Fruit fly (Drosophila melanogaster) whole organism, embryonic: Measurements from ENCODE around the gene CG1233.
A peak's percentile ranks its signal among the peaks of the same experiment; 100 is the strongest.

Experiments
- BEAF-32 ChIP-seq: fragments of 200-800 bp; sonication (Bioruptor generic); optimal IDR thresholded peaks from 3 replicates; lab custom pipeline; 2017; ENCODE audit warnings: missing biosample characterization, missing genetic modification characterization, mild to moderate bottlenecking, moderate library complexity, missing genetic modification reagents
- Bdp1 ChIP-seq: fragments of 200-800 bp; sonication (Bioruptor generic); optimal IDR thresholded peaks from 3 replicates; lab custom pipeline; 2016; ENCODE audit warnings: missing biosample characterization, missing genetic modification characterization
- CG10431 ChIP-seq: fragments of 200-800 bp; sonication (Bioruptor generic); optimal IDR thresholded peaks from 3 replicates; lab custom pipeline; 2018; ENCODE audit warnings: missing biosample characterization, mild to moderate bottlenecking, missing genetic modification characterization
- CG10543 ChIP-seq: fragments of 200-800 bp; sonication (Bioruptor generic); optimal IDR thresholded peaks from 3 replicates; lab custom pipeline; 2017; ENCODE audit warnings: missing biosample characterization, mild to moderate bottlenecking, missing genetic modification characterization, moderate library complexity
- CG10959 ChIP-seq: fragments of 200-800 bp; sonication (Bioruptor generic); IDR thresholded peaks from 2 replicates; pipeline ENCODE4 v1.3.6; 2022; ENCODE audit warnings: missing biosample characterization, missing genetic modification characterization
- CG11456 ChIP-seq: fragments of 200-800 bp; sonication (Bioruptor generic); IDR thresholded peaks from 3 replicates; pipeline ENCODE4 v1.3.6; 2022; ENCODE audit warnings: missing biosample characterization, missing genetic modification characterization
- CG1233 ChIP-seq: fragments of 200-800 bp; sonication (Bioruptor generic); optimal IDR thresholded peaks from 4 replicates; lab custom pipeline; 2018; ENCODE audit warnings: missing biosample characterization, mild to moderate bottlenecking, missing genetic modification characterization
- CG14050 ChIP-seq: fragments of 200-800 bp; sonication (Bioruptor generic); IDR thresholded peaks from 3 replicates; pipeline ENCODE4 v1.3.6; 2022; ENCODE audit warnings: missing biosample characterization, missing genetic modification characterization
- CG14441 ChIP-seq: fragments of 200-800 bp; sonication (Bioruptor generic); IDR thresholded peaks from 2 replicates; pipeline ENCODE4 v1.3.6; 2022; ENCODE audit warnings: missing biosample characterization, missing genetic modification characterization
- CG16779 ChIP-seq: fragments of 200-800 bp; sonication (Bioruptor generic); IDR thresholded peaks from 2 replicates; pipeline ENCODE4 v1.3.6; 2022; ENCODE audit warnings: missing biosample characterization, missing genetic modification characterization
- CG17359 ChIP-seq: fragments of 200-800 bp; sonication (Bioruptor generic); optimal IDR thresholded peaks from 3 replicates; lab custom pipeline; 2018; ENCODE audit warnings: missing biosample characterization, mild to moderate bottlenecking, missing genetic modification characterization, moderate library complexity
- CG17361 ChIP-seq: fragments of 200-800 bp; sonication (Bioruptor generic); IDR thresholded peaks from 3 replicates; pipeline ENCODE4 v1.3.6; 2022; ENCODE audit warnings: missing biosample characterization, missing genetic modification characterization
- CG17829 ChIP-seq: fragments of 200-800 bp; optimal IDR thresholded peaks from 2 replicates; lab custom pipeline; 2019; ENCODE audit warnings: missing biosample characterization, mild to moderate bottlenecking, missing genetic modification characterization, moderate library complexity
- CG18262 ChIP-seq: fragments of 200-800 bp; optimal IDR thresholded peaks from 3 replicates; lab custom pipeline; 2019; ENCODE audit warnings: missing biosample characterization, mild to moderate bottlenecking, missing genetic modification characterization, moderate library complexity
- CG4617 ChIP-seq: fragments of 200-800 bp; sonication (Bioruptor generic); optimal IDR thresholded peaks from 3 replicates; lab custom pipeline; 2016; ENCODE audit warnings: missing biosample characterization, missing genetic modification characterization, borderline replicate concordance
- CG4730 ChIP-seq: fragments of 200-800 bp; sonication (Bioruptor generic); IDR thresholded peaks from 2 replicates; pipeline ENCODE4 v1.3.6; 2022; ENCODE audit warnings: missing biosample characterization, missing genetic modification characterization
- CG5180 ChIP-seq: fragments of 200-800 bp; sonication (Bioruptor generic); optimal IDR thresholded peaks from 3 replicates; lab custom pipeline; 2017; ENCODE audit warnings: missing biosample characterization, missing genetic modification characterization, mild to moderate bottlenecking, moderate library complexity, missing genetic modification reagents
- CG5245 ChIP-seq: fragments of 200-800 bp; sonication (Bioruptor generic); optimal IDR thresholded peaks from 3 replicates; lab custom pipeline; 2016; ENCODE audit warnings: missing biosample characterization, missing genetic modification characterization
- CG6272 ChIP-seq: fragments of 200-800 bp; sonication (Bioruptor generic); IDR thresholded peaks from 2 replicates; pipeline ENCODE4 v1.3.6; 2022; ENCODE audit warnings: missing biosample characterization, missing genetic modification characterization
- CG9727 ChIP-seq: fragments of 200-800 bp; sonication (Bioruptor generic); optimal IDR thresholded peaks from 3 replicates; lab custom pipeline; 2017; ENCODE audit warnings: missing biosample characterization, mild to moderate bottlenecking, missing genetic modification characterization
- Doc3 ChIP-seq: fragments of 200-800 bp; sonication (Bioruptor generic); IDR thresholded peaks from 3 replicates; pipeline ENCODE4 v1.3.6; 2022; ENCODE audit warnings: missing biosample characterization, missing genetic modification characterization; ENCODE audit not compliant: partially characterized antibody
- Dp ChIP-seq: fragments of 200-800 bp; sonication (Bioruptor generic); optimal IDR thresholded peaks from 2 replicates; lab custom pipeline; 2018; ENCODE audit warnings: missing biosample characterization, mild to moderate bottlenecking, missing genetic modification characterization, moderate library complexity
- E2f2 ChIP-seq: fragments of 200-800 bp; sonication (Bioruptor generic); IDR thresholded peaks from 2 replicates; pipeline ENCODE4 v1.3.6; 2022; ENCODE audit warnings: missing biosample characterization, missing genetic modification characterization
- H2.0 ChIP-seq: fragments of 200-800 bp; sonication (Bioruptor generic); IDR thresholded peaks from 2 replicates; pipeline ENCODE4 v1.3.6; 2022; ENCODE audit warnings: missing biosample characterization, missing genetic modification characterization
- HHEX ChIP-seq: fragments of 200-800 bp; sonication (Bioruptor generic); optimal IDR thresholded peaks from 3 replicates; lab custom pipeline; 2017; ENCODE audit warnings: missing biosample characterization, mild to moderate bottlenecking, missing genetic modification characterization, missing genetic modification reagents
- HmgZ ChIP-seq: fragments of 200-800 bp; sonication (Bioruptor generic); optimal IDR thresholded peaks from 2 replicates; lab custom pipeline; 2018; ENCODE audit warnings: missing biosample characterization, mild to moderate bottlenecking, missing genetic modification characterization
- Hr78 ChIP-seq, 2 experiments: fragments of 200-800 bp in 1 of 2; fragments of >200 bp in 1 of 2; sonication (Bioruptor generic) in 1 of 2; optimal IDR thresholded peaks; 2 replicates each; lab custom pipeline; 2017 to 2019; ENCODE audit warnings: missing biosample characterization in 2 of 2, missing genetic modification characterization in 2 of 2, mild to moderate bottlenecking in 1 of 2, moderate library complexity in 1 of 2
- Oaz ChIP-seq: fragments of 200-800 bp; sonication (Bioruptor generic); IDR thresholded peaks from 2 replicates; pipeline ENCODE4 v1.3.6; 2022; ENCODE audit warnings: missing biosample characterization, missing genetic modification characterization
- Usf ChIP-seq: fragments of 200-800 bp; sonication (Bioruptor generic); optimal IDR thresholded peaks from 2 replicates; lab custom pipeline; 2017; ENCODE audit warnings: missing genotype, missing biosample characterization, missing genetic modification characterization
- ac ChIP-seq: fragments of 200-800 bp; sonication (Bioruptor generic); optimal IDR thresholded peaks from 3 replicates; lab custom pipeline; 2017; ENCODE audit warnings: missing biosample characterization, mild to moderate bottlenecking, missing genetic modification characterization
- ara ChIP-seq: fragments of 200-800 bp; sonication (Bioruptor generic); IDR thresholded peaks from 2 replicates; pipeline ENCODE4 v1.3.6; 2022; ENCODE audit warnings: missing biosample characterization, missing genetic modification characterization
- btn ChIP-seq: fragments of 200-800 bp; sonication (Bioruptor generic); optimal IDR thresholded peaks from 2 replicates; lab custom pipeline; 2016; ENCODE audit warnings: missing biosample characterization, missing genetic modification characterization
- crp ChIP-seq, 2 experiments: fragments of 200-800 bp; sonication (Bioruptor generic); optimal IDR thresholded peaks; 2 replicates in 1 of 2; 3 replicates in 1 of 2; lab custom pipeline; 2017; ENCODE audit warnings: missing biosample characterization in 2 of 2, missing genetic modification characterization in 2 of 2, mild to moderate bottlenecking in 1 of 2, moderate library complexity in 1 of 2
- cwo ChIP-seq: fragments of 200-800 bp; sonication (Bioruptor generic); optimal IDR thresholded peaks from 3 replicates; lab custom pipeline; 2017; ENCODE audit warnings: missing biosample characterization, missing genetic modification characterization, mild to moderate bottlenecking, moderate library complexity, missing genetic modification reagents
- dan ChIP-seq: fragments of 200-800 bp; sonication (Bioruptor generic); IDR thresholded peaks from 2 replicates; pipeline ENCODE4 v1.3.6; 2022; ENCODE audit warnings: missing biosample characterization, missing genetic modification characterization
- disco-r ChIP-seq: fragments of 200-800 bp; sonication (Bioruptor generic); optimal IDR thresholded peaks from 2 replicates; lab custom pipeline; 2016; ENCODE audit warnings: missing biosample characterization, missing genetic modification characterization
- ind ChIP-seq: fragments of 200-800 bp; sonication (Bioruptor generic); optimal IDR thresholded peaks from 3 replicates; lab custom pipeline; 2016; ENCODE audit warnings: missing biosample characterization, missing genetic modification characterization
- jigr1 ChIP-seq: fragments of 200-800 bp; sonication (Bioruptor generic); IDR thresholded peaks from 3 replicates; pipeline ENCODE4 v1.3.6; 2022; ENCODE audit warnings: missing biosample characterization, missing genetic modification characterization
- nerfin-1 ChIP-seq: fragments of 200-800 bp; sonication (Bioruptor generic); optimal IDR thresholded peaks from 3 replicates; lab custom pipeline; 2019; ENCODE audit warnings: missing biosample characterization, mild to moderate bottlenecking, missing genetic modification characterization, moderate library complexity
- onecut ChIP-seq: fragments of 200-800 bp; sonication (Bioruptor generic); IDR thresholded peaks from 2 replicates; pipeline ENCODE4 v1.3.6; 2022; ENCODE audit warnings: missing biosample characterization, missing genetic modification characterization
- p53 ChIP-seq: fragments of 200-800 bp; sonication (Bioruptor generic); optimal IDR thresholded peaks from 2 replicates; lab custom pipeline; 2016; ENCODE audit warnings: missing biosample characterization, missing genetic modification characterization
- psq ChIP-seq: fragments of 200-800 bp; sonication (Bioruptor generic); optimal IDR thresholded peaks from 2 replicates; lab custom pipeline; 2017; ENCODE audit warnings: missing biosample characterization, missing genetic modification characterization
- sima ChIP-seq: fragments of 200-800 bp; sonication (Bioruptor generic); optimal IDR thresholded peaks from 2 replicates; lab custom pipeline; 2016; ENCODE audit warnings: missing biosample characterization, missing genetic modification characterization
- slp2 ChIP-seq: fragments of 200-800 bp; sonication (Bioruptor generic); optimal IDR thresholded peaks from 2 replicates; lab custom pipeline; 2016; ENCODE audit warnings: missing biosample characterization, missing genetic modification characterization
- stc ChIP-seq: fragments of 200-800 bp; sonication (Bioruptor generic); IDR thresholded peaks from 2 replicates; pipeline ENCODE4 v1.3.6; 2022; ENCODE audit warnings: missing biosample characterization, missing genetic modification characterization
- trh ChIP-seq: fragments of 200-800 bp; sonication (Bioruptor generic); optimal IDR thresholded peaks from 2 replicates; lab custom pipeline; 2016; ENCODE audit warnings: missing biosample characterization, missing genetic modification characterization
- vnd ChIP-seq: fragments of 200-800 bp; sonication (Bioruptor generic); IDR thresholded peaks from 3 replicates; pipeline ENCODE4 v1.3.6; 2022; ENCODE audit warnings: missing biosample characterization, missing genetic modification characterization; ENCODE audit not compliant: partially characterized antibody
- vvl ChIP-seq: fragments of 200-800 bp; sonication (Bioruptor generic); IDR thresholded peaks from 2 replicates; pipeline ENCODE4 v1.3.6; 2022; ENCODE audit warnings: missing biosample characterization, missing genetic modification characterization
- wdn ChIP-seq: fragments of 200-800 bp; sonication (Bioruptor generic); IDR thresholded peaks from 2 replicates; pipeline ENCODE4 v1.3.6; 2022; ENCODE audit warnings: missing biosample characterization, missing genetic modification characterization

CG1233 gene

DNA sequence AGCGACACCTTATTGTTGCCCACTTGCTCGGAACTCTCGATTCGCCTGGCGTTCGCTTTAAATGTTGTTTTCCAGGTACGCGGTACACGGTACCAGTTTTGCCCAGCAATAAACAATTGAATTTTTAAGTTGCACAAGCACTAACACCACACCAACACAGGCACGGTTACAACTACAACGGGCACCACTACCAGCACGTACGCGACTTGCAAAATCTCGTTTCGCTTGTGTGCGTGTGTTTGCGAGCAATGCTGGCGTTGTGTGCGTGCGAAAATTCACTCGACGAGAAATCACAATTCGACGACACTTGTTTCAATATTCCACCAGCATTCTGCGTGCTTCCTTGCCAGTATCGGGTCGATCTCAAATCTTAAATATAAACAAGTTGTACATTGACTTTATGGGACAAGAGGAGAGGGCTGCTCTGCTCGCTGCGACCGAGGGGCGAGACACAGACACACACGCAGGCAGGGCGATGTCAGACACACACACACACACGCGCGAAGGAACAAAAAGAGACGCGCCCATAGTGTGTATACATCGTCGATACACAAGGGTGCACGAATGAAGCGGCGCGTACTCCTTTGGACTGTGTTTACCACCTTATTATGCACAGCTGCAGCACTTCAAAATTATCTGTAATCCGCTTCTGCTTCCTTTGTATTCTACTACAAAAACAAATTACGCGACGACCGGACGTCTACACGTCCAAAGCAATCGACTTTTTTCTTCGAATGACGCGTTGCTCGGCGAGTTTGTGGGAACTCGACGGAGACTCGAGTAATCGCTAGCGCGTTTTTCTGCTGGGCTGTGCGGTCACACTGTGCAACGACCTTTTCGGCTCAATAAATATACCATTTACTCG, 41.9 kb upstream of the CG1233 start, which contains the start of gene fwd (continued):
- TF ChIP-seq psq (GFP tag; lab: Kevin White, UChicago) (no peak), CG10543 (GFP tag; lab: Kevin White, UChicago) (peak; percentile 82), Hr78 (GFP tag; optimal IDR thresholded peaks at IDR 0.05; lab: Kevin White, UChicago) (peak in 1 of 2 experiments; percentile 57), CG5180 (no peak), CG4730 (GFP tag; lab: Robert Waterston, UW) (no peak), btn (no peak), CG17361 (GFP tag; lab: Robert Waterston, UW) (0 out of 3 replicates have a peak, but pooled peaks have one; percentile 9), ind (GFP tag; lab: Kevin White, UChicago) (no peak), Oaz (GFP tag; lab: Robert Waterston, UW) (no peak), Usf (GFP tag; lab: Kevin White, UChicago) (no peak), E2f2 (GFP tag; lab: Robert Waterston, UW) (0 out of 2 replicates have a peak, but pooled peaks have one; percentile 52), HmgZ (tag; lab: Kevin White, UChicago) (peak; percentile 85), CG16779 (no peak), trh (no peak), CG14441 (GFP tag; lab: Robert Waterston, UW) (peak; percentile 20; the same call in 1 of the 2 replicates), CG5245 (GFP tag; lab: Kevin White, UChicago) (no peak), jigr1 (no peak), CG4617 (GFP tag; lab: Kevin White, UChicago) (peak; percentile 58), p53 (GFP tag; lab: Kevin White, UChicago) (no peak), wdn (GFP tag; lab: Robert Waterston, UW) (no peak), CG18262 (peak; percentile 35), HHEX (GFP tag; lab: Kevin White, UChicago) (peak; percentile 26), vvl (GFP tag; lab: Robert Waterston, UW) (peak; percentile 45; the same call in 1 of the 2 replicates), CG11456 (no peak), cwo (GFP tag; lab: Kevin White, UChicago) (peak; percentile 19), CG9727 (GFP tag; lab: Kevin White, UChicago) (peak; percentile 54), BEAF-32 (GFP tag; lab: Kevin White, UChicago) (peak; percentile 52), crp (GFP tag; optimal IDR thresholded peaks at IDR 0.05; lab: Kevin White, UChicago) (peak in 1 of 2 experiments; percentile 29), CG10431 (GFP tag; lab: Kevin White, UChicago) (no peak), CG6272 (GFP tag; lab: Robert Waterston, UW) (peak; percentile 25; the same call in 1 of the 2 replicates), Bdp1 (GFP tag; lab: Kevin White, UChicago) (no peak), disco-r (GFP tag; lab: Kevin White, UChicago) (no peak), stc (no peak), dan (GFP tag; lab: Robert Waterston, UW) (no peak), CG10959 (GFP tag; lab: Robert Waterston, UW) (no peak), CG1233 (GFP tag; lab: Kevin White, UChicago) (peak; percentile 18), Dp (peak; percentile 60), nerfin-1 (tag; lab: Kevin White, UChicago) (peak; percentile 38), CG17359 (no peak), sima (GFP tag; lab: Kevin White, UChicago) (no peak), slp2 (no peak), ara (GFP tag; lab: Robert Waterston, UW) (peak; percentile 36; the same call in 1 of the 2 replicates), vnd (GFP tag; lab: Robert Waterston, UW) (0 out of 3 replicates have a peak, but pooled peaks have one; percentile 11), CG17829 (tag; lab: Kevin White, UChicago) (peak; percentile 70), CG14050 (no peak), onecut (peak; percentile 74), ac (GFP tag; lab: Kevin White, UChicago) (no peak), Doc3 (no peak), H2.0 (GFP tag; lab: Robert Waterston, UW) (no peak)
